Worm (Caenorhabditis elegans): ENCODE results near the gene F49F1.11.
A peak's percentile ranks its signal among the peaks of the same experiment; 100 is the strongest.
"Not testable (repeated sequence)": the region's sequence is repeated elsewhere in the genome, so short reads cannot be mapped to it uniquely, and the experiment has no call there.

The F49F1.11 gene

DNA sequence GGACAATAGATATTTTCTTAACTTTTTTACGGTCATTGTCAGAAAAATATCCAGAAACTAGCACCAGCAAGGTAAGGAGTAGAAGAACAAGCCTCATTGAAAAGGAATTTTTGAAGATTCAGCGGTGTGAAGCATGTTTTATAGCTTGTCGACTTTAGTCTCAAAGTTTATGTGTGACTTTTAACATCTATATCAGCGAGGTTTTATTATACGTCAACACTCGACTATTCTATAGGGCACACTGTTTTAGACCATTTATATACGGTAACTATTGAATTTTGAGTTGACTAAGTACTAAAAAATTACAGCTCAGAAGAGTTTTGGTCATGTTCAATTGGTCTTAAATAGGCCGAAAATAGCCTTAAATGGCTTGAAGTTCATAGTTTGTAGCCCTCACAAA is at the start of gene F49F1.11:
F49F1.11 (minus strand) TSS at position 101 of the 400 bp plus-strand sequence.
- no peak for TF ChIP-seq med-1 (GFP tag; optimal IDR thresholded peaks at IDR 0.05; ENCODE audit: insufficient read depth)
- TF ChIP-seq klf-2 (GFP tag; conservative IDR thresholded peaks at IDR 0.05), result no peak
- no peak for TF ChIP-seq cog-1 (tag; optimal IDR thresholded peaks at IDR 0.05)
- no peak for TF ChIP-seq tab-1 (GFP tag; IDR thresholded peaks at IDR 0.05)
- TF ChIP-seq ztf-23 (GFP tag; IDR thresholded peaks at IDR 0.05), result no peak
- TF ChIP-seq ref-1 (GFP tag; conservative IDR thresholded peaks at IDR 0.05), result no peak
- no peak for TF ChIP-seq flt-1 (GFP tag; IDR thresholded peaks at IDR 0.05)
- no peak for TF ChIP-seq T22C8.4 (GFP tag; IDR thresholded peaks at IDR 0.05)
- no peak for TF ChIP-seq ztf-29 (GFP tag; IDR thresholded peaks at IDR 0.05)

DNA sequence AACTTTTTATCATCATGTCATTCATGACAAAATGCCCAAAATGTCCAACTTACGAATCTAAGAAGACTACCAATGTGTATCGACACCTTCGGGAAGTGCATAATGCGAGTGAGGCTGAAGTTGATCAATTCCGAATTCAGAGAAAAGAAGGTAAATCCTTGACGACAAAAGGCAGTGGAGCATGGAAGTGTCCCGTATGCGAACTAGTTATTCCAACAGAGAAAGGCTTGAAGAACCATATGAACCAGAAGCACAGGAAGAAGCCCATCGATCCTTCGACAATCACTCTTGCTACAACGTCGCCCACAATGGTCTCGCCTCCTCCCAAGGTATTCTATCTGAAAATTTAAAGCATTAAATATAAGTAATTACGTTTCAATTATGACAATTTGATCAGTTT is 44.9 kb upstream of the F49F1.11 start, which contains the start of gene K08D10.11:
K08D10.11 (minus strand) TSS at position 101 of the 400 bp plus-strand sequence.
- not testable (repeated sequence) for TF ChIP-seq med-1 (GFP tag; optimal IDR thresholded peaks at IDR 0.05; ENCODE audit: insufficient read depth); flt-1 (GFP tag; IDR thresholded peaks at IDR 0.05); ztf-23 (GFP tag; IDR thresholded peaks at IDR 0.05)

DNA sequence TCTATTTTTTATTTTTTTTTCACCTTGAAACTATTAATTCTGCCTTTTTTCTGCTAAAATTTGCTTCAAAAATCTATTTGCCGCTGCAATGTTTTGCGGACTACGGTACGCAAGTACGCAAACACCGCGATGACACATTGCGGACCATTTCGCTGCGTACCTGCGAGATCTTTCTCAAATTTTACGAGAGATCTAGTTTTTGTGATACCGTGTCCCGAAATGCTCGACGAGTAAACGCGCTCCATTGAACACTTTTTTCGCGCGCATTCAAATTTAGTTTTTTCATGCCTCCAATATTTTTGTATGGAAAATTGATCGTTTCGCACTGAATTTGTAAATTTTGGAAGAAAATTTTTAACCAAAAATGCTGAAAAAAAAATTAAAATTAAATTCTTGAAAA is 43.6 kb upstream of the F49F1.11 start:
- TF ChIP-seq ztf-23 (GFP tag; IDR thresholded peaks at IDR 0.05), result peak; percentile 78
- TF ChIP-seq flt-1 (GFP tag; IDR thresholded peaks at IDR 0.05), result peak; percentile 51; the same call in 1 of the 2 replicates

DNA sequence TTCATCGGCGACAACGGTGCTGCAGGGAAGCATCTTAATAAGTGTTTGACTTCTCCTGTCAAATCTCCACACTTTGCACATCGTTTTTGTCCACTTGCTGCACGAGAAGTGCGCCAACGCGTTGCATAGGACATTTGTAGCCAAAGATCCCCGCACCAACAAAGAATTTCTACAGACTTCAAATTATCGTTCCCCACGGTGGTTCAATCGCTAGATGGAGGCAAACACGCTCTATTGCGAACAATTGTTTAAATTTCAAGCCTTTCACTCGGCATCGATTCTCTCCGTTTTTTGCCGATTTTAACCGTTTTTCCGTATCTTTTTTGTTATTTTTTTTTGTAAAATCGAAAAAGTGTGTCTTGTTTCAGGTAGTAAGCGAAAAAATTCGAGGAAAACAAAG is 38.8 kb upstream of the F49F1.11 start:
- 0 out of 2 replicates have a peak, but pooled peaks have one; percentile 39 for TF ChIP-seq ztf-23 (GFP tag; IDR thresholded peaks at IDR 0.05)

DNA sequence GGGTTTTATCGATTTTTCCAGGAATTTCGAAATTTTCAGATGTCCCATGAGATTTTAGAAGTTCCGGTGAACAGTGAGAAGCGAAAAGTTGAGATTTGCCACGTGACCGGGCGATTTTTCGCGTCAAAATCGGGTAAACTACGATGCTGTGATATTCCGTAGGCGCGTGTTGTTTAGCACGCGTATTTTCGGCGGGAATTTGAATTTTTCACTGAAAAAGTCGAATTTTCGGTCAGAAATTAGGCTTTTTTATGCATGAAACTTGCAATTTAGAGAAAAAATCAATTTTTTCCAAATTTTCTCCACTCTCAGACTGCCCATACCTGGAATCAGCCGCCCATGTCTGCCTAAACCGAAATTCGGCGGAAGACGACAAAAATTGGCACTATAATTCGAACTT is 37.2 kb upstream of the F49F1.11 start, which contains the start of gene tsen-34:
tsen-34 (plus strand) TSS at position 34 of the 400 bp plus-strand sequence.
- TF ChIP-seq tab-1 (GFP tag; IDR thresholded peaks at IDR 0.05) (no peak), med-1 (GFP tag; optimal IDR thresholded peaks at IDR 0.05; ENCODE audit: insufficient read depth) (no peak), klf-2 (GFP tag; conservative IDR thresholded peaks at IDR 0.05) (no peak), T22C8.4 (GFP tag; IDR thresholded peaks at IDR 0.05) (no peak)

DNA sequence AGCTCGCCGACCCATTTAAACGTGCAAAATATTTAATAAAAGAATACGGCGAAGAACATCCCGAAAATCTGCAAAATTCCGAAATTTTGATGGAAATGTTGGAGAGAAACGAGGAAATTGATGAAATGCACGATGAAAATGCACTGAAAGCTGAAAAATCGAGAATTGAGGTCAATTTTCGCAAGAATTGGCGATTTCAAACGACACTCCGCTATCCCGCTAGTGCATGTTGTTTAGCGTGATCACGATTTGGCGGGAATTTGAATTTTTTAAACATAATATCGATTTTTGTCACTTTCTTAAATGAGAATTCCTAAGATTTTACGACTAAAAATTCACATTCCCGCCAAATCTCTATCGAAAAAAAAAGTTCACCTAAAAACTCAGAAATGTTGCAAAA is 36.3 kb upstream of the F49F1.11 start:
- TF ChIP-seq klf-2 (GFP tag; conservative IDR thresholded peaks at IDR 0.05) (no peak), med-1 (GFP tag; optimal IDR thresholded peaks at IDR 0.05; ENCODE audit: insufficient read depth) (no peak), T22C8.4 (GFP tag; IDR thresholded peaks at IDR 0.05) (no peak), cog-1 (tag; optimal IDR thresholded peaks at IDR 0.05) (no peak), ztf-29 (GFP tag; IDR thresholded peaks at IDR 0.05) (no peak), tab-1 (GFP tag; IDR thresholded peaks at IDR 0.05) (no peak), ref-1 (GFP tag; conservative IDR thresholded peaks at IDR 0.05) (no peak), ztf-23 (GFP tag; IDR thresholded peaks at IDR 0.05) (no peak), flt-1 (GFP tag; IDR thresholded peaks at IDR 0.05) (no peak)

DNA sequence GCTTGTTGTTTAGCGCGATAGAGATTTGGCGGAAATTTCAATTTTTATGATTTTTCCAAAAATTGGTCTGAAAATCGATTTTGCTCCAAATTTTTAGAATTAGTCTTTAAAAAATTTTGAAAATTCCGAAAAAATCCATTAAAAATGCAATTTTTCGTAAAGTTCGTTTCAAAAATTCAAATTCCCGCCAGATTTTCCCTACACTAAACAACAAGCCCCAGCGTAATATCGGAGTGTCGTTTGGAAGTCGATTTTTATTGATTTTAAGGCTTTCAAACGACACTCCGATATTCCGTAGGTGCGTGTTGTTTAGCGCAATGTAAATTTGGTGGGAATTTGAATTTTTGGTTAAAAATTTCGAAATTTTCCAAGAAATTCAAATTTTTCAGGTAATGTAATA is 35.4 kb upstream of the F49F1.11 start:
- TF ChIP-seq flt-1 (GFP tag; IDR thresholded peaks at IDR 0.05) (no peak), cog-1 (tag; optimal IDR thresholded peaks at IDR 0.05) (no peak), tab-1 (GFP tag; IDR thresholded peaks at IDR 0.05) (no peak), ref-1 (GFP tag; conservative IDR thresholded peaks at IDR 0.05) (no peak)

DNA sequence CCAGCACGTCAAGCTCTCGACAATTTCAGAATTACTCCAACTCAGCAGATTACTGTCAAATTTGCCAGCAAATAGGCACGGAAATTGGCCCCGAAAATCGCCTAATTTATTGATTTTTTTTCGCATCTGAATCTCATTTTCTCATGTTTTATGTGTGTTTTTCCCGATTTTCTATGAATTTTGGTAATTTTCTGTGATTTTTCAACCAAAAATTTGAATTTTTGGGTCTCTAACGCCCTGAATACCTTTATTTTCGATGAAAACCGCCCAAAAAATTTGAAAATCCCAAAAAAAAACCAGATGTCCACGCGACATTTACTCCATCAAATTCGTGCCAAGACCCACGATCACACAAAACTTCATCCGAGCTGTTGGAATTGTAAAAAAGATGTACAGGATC is 34.9 kb upstream of the F49F1.11 start, which contains the start of gene dnj-15:
dnj-15 (plus strand) TSS at position 301 of the 400 bp plus-strand sequence.
- no peak for TF ChIP-seq ztf-29 (GFP tag; IDR thresholded peaks at IDR 0.05)
- no peak for TF ChIP-seq T22C8.4 (GFP tag; IDR thresholded peaks at IDR 0.05)
- TF ChIP-seq flt-1 (GFP tag; IDR thresholded peaks at IDR 0.05), result no peak
- no peak for TF ChIP-seq ref-1 (GFP tag; conservative IDR thresholded peaks at IDR 0.05)
- no peak for TF ChIP-seq cog-1 (tag; optimal IDR thresholded peaks at IDR 0.05)
- TF ChIP-seq ztf-23 (GFP tag; IDR thresholded peaks at IDR 0.05), result no peak

DNA sequence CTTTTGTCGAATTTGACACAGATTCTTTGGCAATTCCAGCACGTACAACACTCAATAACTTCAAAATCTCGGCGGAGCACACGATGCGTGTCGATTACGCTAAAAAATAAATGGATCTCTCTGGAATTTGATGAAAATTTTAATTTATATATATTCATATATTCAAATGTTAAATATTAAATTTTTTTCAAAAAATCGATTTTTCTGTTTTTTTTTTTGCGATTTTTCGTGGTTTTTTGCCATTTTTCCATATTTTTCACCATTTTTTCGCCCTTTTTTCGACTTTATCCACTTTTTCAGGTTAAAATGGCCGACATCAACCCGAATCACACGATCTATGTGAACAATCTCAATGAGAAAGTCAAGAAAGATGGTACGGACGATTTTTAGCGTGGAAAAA is 32.6 kb upstream of the F49F1.11 start, which contains the start of gene rnp-3:
rnp-3 (plus strand) TSS at position 301 of the 400 bp plus-strand sequence.
- TF ChIP-seq ztf-29 (GFP tag; IDR thresholded peaks at IDR 0.05), result no peak
- TF ChIP-seq flt-1 (GFP tag; IDR thresholded peaks at IDR 0.05), result no peak
- no peak for TF ChIP-seq ztf-23 (GFP tag; IDR thresholded peaks at IDR 0.05)
- no peak for TF ChIP-seq cog-1 (tag; optimal IDR thresholded peaks at IDR 0.05)
- TF ChIP-seq klf-2 (GFP tag; conservative IDR thresholded peaks at IDR 0.05), result no peak
- no peak for TF ChIP-seq ref-1 (GFP tag; conservative IDR thresholded peaks at IDR 0.05)
- no peak for TF ChIP-seq med-1 (GFP tag; optimal IDR thresholded peaks at IDR 0.05; ENCODE audit: insufficient read depth)
- no peak for TF ChIP-seq tab-1 (GFP tag; IDR thresholded peaks at IDR 0.05)
- no peak for TF ChIP-seq T22C8.4 (GFP tag; IDR thresholded peaks at IDR 0.05)

DNA sequence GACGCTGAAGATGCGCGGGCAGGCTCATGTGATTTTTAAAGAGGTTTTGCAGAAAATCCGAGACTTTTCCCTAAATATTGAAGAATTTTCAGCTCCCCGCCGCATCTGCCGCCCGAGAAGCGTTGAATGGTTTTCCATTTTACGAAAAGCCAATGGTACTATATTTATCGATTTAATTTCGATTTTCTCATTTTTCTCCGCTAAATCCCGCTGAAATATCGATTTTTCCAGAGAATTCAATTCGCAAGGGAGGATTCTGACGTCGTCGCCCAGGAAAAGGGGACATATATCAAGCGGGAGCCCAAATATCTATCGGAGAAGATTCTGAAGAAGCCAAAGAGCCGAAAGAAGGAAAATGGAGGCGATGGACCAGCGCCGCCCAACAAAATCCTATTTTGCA is 31.0 kb upstream of the F49F1.11 start:
- TF ChIP-seq ref-1 (GFP tag; conservative IDR thresholded peaks at IDR 0.05) (no peak), T22C8.4 (GFP tag; IDR thresholded peaks at IDR 0.05) (peak; percentile 54)

DNA sequence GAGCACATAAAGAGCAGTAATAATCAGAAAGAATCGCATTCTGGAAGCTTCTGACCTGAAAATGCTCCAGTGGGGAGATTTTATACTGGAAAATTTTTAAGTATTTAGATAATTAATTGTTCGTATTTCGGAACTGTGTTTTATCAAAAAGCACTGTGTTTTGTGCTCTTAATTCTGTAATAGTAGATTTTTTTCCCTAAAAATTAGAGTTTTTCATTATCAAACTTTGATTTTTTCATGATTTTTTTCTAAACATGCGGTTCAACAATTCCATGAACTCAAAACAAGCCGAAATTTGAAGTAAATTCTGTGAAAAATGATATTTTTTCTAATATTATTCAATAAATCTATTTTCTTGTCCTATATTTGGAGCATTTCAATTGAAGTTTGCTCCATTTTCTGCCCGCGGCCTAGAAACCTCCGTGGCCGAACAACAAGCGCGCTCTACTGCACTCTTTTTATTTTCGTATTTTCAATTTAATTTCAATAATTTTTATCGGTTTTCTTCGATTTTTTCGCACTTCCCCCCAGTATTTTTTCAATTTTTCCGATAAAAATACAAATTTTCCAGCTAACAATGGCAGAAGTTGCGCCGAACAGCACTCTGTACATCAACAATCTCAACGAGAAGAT is 30.4 kb upstream of the F49F1.11 start, which contains the start of the genes K08D10.13 and rnp-2:
K08D10.13 (minus strand) TSS at position 51 of the 633 bp plus-strand sequence.
rnp-2 (plus strand) TSS at position 546 of the 633 bp plus-strand sequence.
- TF ChIP-seq tab-1 (GFP tag; IDR thresholded peaks at IDR 0.05) (no peak), flt-1 (GFP tag; IDR thresholded peaks at IDR 0.05) (peak; percentile 53; the same call in 1 of the 2 replicates), T22C8.4 (GFP tag; IDR thresholded peaks at IDR 0.05) (no peak), cog-1 (tag; optimal IDR thresholded peaks at IDR 0.05) (no peak), ztf-23 (GFP tag; IDR thresholded peaks at IDR 0.05) (0 out of 2 replicates have a peak, but pooled peaks have one; percentile 11)

Data from whole organism, midembryonic.